Fruit fly (Drosophila melanogaster) whole organism, embryonic: ENCODE results near the gene atl.

Experiments
- Adf1 ChIP-seq: fragments of 200-800 bp; sonication (Bioruptor generic); IDR thresholded peaks from 2 replicates; pipeline ENCODE4 v1.3.6; 2022; ENCODE audit warnings: missing biosample characterization, missing genetic modification characterization
- Aef1 ChIP-seq: fragments of 200-800 bp; sonication (Bioruptor generic); IDR thresholded peaks from 3 replicates; pipeline ENCODE4 v1.3.6; 2022; ENCODE audit warnings: missing biosample characterization, missing genetic modification characterization
- Atf6 ChIP-seq: fragments of 200-800 bp; sonication (Bioruptor generic); IDR thresholded peaks from 2 replicates; pipeline ENCODE4 v1.3.6; 2022; ENCODE audit warnings: missing biosample characterization, missing genetic modification characterization
- B-H1 ChIP-seq: fragments of 200-800 bp; sonication (Bioruptor generic); IDR thresholded peaks from 3 replicates; pipeline ENCODE4 v1.3.6; 2022; ENCODE audit warnings: missing biosample characterization, missing genetic modification characterization
- B-H2 ChIP-seq: fragments of 200-800 bp; sonication (Bioruptor generic); optimal IDR thresholded peaks from 2 replicates; lab custom pipeline; 2018; ENCODE audit warnings: missing biosample characterization, mild to moderate bottlenecking, missing genetic modification characterization
- CG10366 ChIP-seq: fragments of 200-800 bp; sonication (Bioruptor generic); IDR thresholded peaks from 2 replicates; pipeline ENCODE4 v1.3.6; 2022; ENCODE audit warnings: missing biosample characterization, missing genetic modification characterization
- CG10565 ChIP-seq: fragments of 200-800 bp; sonication (Bioruptor generic); optimal IDR thresholded peaks from 3 replicates; lab custom pipeline; 2016; ENCODE audit warnings: missing biosample characterization, mild to moderate bottlenecking, missing genetic modification characterization
- CG11085 ChIP-seq: fragments of 200-800 bp; sonication (Bioruptor generic); IDR thresholded peaks from 2 replicates; pipeline ENCODE4 v1.3.6; 2022; ENCODE audit warnings: missing biosample characterization, missing genetic modification characterization
- CG12219 ChIP-seq: fragments of 200-800 bp; sonication (Bioruptor generic); optimal IDR thresholded peaks from 3 replicates; lab custom pipeline; 2018; ENCODE audit warnings: missing biosample characterization, mild to moderate bottlenecking, missing genetic modification characterization
- CG1602 ChIP-seq: fragments of 200-800 bp; sonication (Bioruptor generic); optimal IDR thresholded peaks from 3 replicates; lab custom pipeline; 2016; ENCODE audit warnings: missing biosample characterization, missing genetic modification characterization
- CG2116 ChIP-seq: fragments of 200-800 bp; sonication (Bioruptor generic); optimal IDR thresholded peaks from 3 replicates; lab custom pipeline; 2018; ENCODE audit warnings: missing biosample characterization, mild to moderate bottlenecking, missing genetic modification characterization
- CG2875 ChIP-seq: fragments of 200-800 bp; sonication (Bioruptor generic); optimal IDR thresholded peaks from 2 replicates; lab custom pipeline; 2017; ENCODE audit warnings: missing biosample characterization, mild to moderate bottlenecking, missing genetic modification characterization, missing genetic modification reagents
- CG30020 ChIP-seq: fragments of 200-800 bp; optimal IDR thresholded peaks from 2 replicates; lab custom pipeline; 2019; ENCODE audit warnings: missing biosample characterization, mild to moderate bottlenecking, missing genetic modification characterization, moderate library complexity
- CG34422 ChIP-seq: fragments of 200-800 bp; sonication (Bioruptor generic); IDR thresholded peaks from 3 replicates; pipeline ENCODE4 v1.3.6; 2022; ENCODE audit warnings: missing biosample characterization, missing genetic modification characterization
- CG4282 ChIP-seq: fragments of 200-800 bp; sonication (Bioruptor generic); optimal IDR thresholded peaks from 2 replicates; lab custom pipeline; 2016; ENCODE audit warnings: missing biosample characterization, missing genetic modification characterization
- CG4360 ChIP-seq: fragments of 200-800 bp; sonication (Bioruptor generic); IDR thresholded peaks from 2 replicates; pipeline ENCODE4 v1.3.6; 2022; ENCODE audit warnings: missing biosample characterization, missing genetic modification characterization
- CG4404 ChIP-seq: fragments of 200-800 bp; sonication (Bioruptor generic); IDR thresholded peaks from 2 replicates; pipeline ENCODE4 v1.3.6; 2022; ENCODE audit warnings: missing biosample characterization, missing genetic modification characterization
- CG6254 ChIP-seq: fragments of 200-800 bp; sonication (Bioruptor generic); optimal IDR thresholded peaks from 3 replicates; lab custom pipeline; 2017; ENCODE audit warnings: mild to moderate bottlenecking, missing biosample characterization, missing genetic modification reagents, missing genetic modification characterization
- CG7928 ChIP-seq: fragments of 200-800 bp; sonication (Bioruptor generic); optimal IDR thresholded peaks from 2 replicates; lab custom pipeline; 2017; ENCODE audit warnings: missing biosample characterization, mild to moderate bottlenecking, missing genetic modification characterization
- CG9797 ChIP-seq: fragments of 200-800 bp; sonication (Bioruptor generic); optimal IDR thresholded peaks from 3 replicates; lab custom pipeline; 2018; ENCODE audit warnings: missing biosample characterization, mild to moderate bottlenecking, missing genetic modification characterization
- CTCF ChIP-seq: fragments of 200-800 bp; sonication (Bioruptor generic); optimal IDR thresholded peaks from 2 replicates; lab custom pipeline; 2017; ENCODE audit warnings: missing biosample characterization, mild to moderate bottlenecking, missing genetic modification characterization, moderate library complexity
- Dek ChIP-seq: fragments of 200-800 bp; sonication (Bioruptor generic); optimal IDR thresholded peaks from 3 replicates; lab custom pipeline; 2019; ENCODE audit warnings: missing biosample characterization, mild to moderate bottlenecking, missing genetic modification characterization, moderate library complexity
- Dref ChIP-seq: fragments of 200-800 bp; sonication (Bioruptor generic); IDR thresholded peaks from 2 replicates; pipeline ENCODE4 v1.3.6; 2022; ENCODE audit warnings: missing biosample characterization, missing genetic modification characterization
- ERR ChIP-seq: fragments of 200-800 bp; sonication (Bioruptor generic); optimal IDR thresholded peaks from 2 replicates; lab custom pipeline; 2016; ENCODE audit warnings: missing biosample characterization, missing genetic modification characterization
- HLH4C ChIP-seq: fragments of 200-800 bp; sonication (Bioruptor generic); IDR thresholded peaks from 3 replicates; pipeline ENCODE4 v1.3.6; 2022; ENCODE audit warnings: missing biosample characterization, missing genetic modification characterization; ENCODE audit not compliant: partially characterized antibody
- Mad ChIP-seq: fragments of 200-800 bp; sonication (Bioruptor generic); optimal IDR thresholded peaks from 2 replicates; lab custom pipeline; 2016; ENCODE audit warnings: missing biosample characterization, missing genetic modification characterization
- Mes4 ChIP-seq: fragments of 200-800 bp; sonication (Bioruptor generic); optimal IDR thresholded peaks from 2 replicates; lab custom pipeline; 2016; ENCODE audit warnings: missing biosample characterization, missing genetic modification characterization
- Myb ChIP-seq: fragments of 200-800 bp; sonication (Bioruptor generic); optimal IDR thresholded peaks from 2 replicates; lab custom pipeline; 2016; ENCODE audit warnings: missing biosample characterization, missing genetic modification characterization
- Neu2 ChIP-seq: fragments of 200-800 bp; sonication (Bioruptor generic); optimal IDR thresholded peaks from 3 replicates; lab custom pipeline; 2016; ENCODE audit warnings: missing biosample characterization, missing genetic modification characterization, borderline replicate concordance
- Nf-YA ChIP-seq: fragments of 200-800 bp; sonication (Bioruptor generic); IDR thresholded peaks from 2 replicates; pipeline ENCODE4 v1.3.6; 2022; ENCODE audit warnings: missing biosample characterization, missing genetic modification characterization
- Pdp1 ChIP-seq, 2 experiments: fragments of 200-800 bp; sonication (Bioruptor generic); optimal IDR thresholded peaks; 3 replicates each; lab custom pipeline; 2016; ENCODE audit warnings: missing biosample characterization in 2 of 2, missing genetic modification characterization in 2 of 2, mild to moderate bottlenecking in 1 of 2, moderate library complexity in 1 of 2
- Ssrp ChIP-seq: fragments of 200-800 bp; sonication (Bioruptor generic); optimal IDR thresholded peaks from 2 replicates; lab custom pipeline; 2018; ENCODE audit warnings: missing biosample characterization, mild to moderate bottlenecking, missing genetic modification characterization, moderate library complexity
- az2 ChIP-seq: fragments of 200-800 bp; sonication (Bioruptor generic); optimal IDR thresholded peaks from 3 replicates; lab custom pipeline; 2016; ENCODE audit warnings: missing biosample characterization, missing genetic modification characterization
- bowl ChIP-seq: fragments of 200-800 bp; sonication (Bioruptor generic); IDR thresholded peaks from 2 replicates; pipeline ENCODE4 v1.3.6; 2022; ENCODE audit warnings: missing biosample characterization, missing genetic modification characterization
- crol ChIP-seq: fragments of 200-800 bp; sonication (Bioruptor generic); IDR thresholded peaks from 2 replicates; pipeline ENCODE4 v1.3.6; 2022; ENCODE audit warnings: missing biosample characterization, missing genetic modification characterization
- crp ChIP-seq, 2 experiments: fragments of 200-800 bp; sonication (Bioruptor generic); optimal IDR thresholded peaks; 2 replicates in 1 of 2; 3 replicates in 1 of 2; lab custom pipeline; 2017; ENCODE audit warnings: missing biosample characterization in 2 of 2, missing genetic modification characterization in 2 of 2, mild to moderate bottlenecking in 1 of 2, moderate library complexity in 1 of 2
- dati ChIP-seq: fragments of 200-800 bp; sonication (Bioruptor generic); IDR thresholded peaks from 2 replicates; pipeline ENCODE4 v1.3.6; 2022; ENCODE audit warnings: missing biosample characterization, missing genetic modification characterization
- esg ChIP-seq: fragments of 200-800 bp; sonication (Bioruptor generic); conservative IDR thresholded peaks from 2 replicates; pipeline ENCODE4 v1.3.6; 2022; ENCODE audit warnings: missing biosample characterization, missing genetic modification characterization
- gt ChIP-seq: fragments of 200-800 bp; sonication (Bioruptor generic); IDR thresholded peaks from 2 replicates; pipeline ENCODE4 v1.3.6; 2022; ENCODE audit warnings: missing biosample characterization, missing genetic modification characterization
- kah ChIP-seq: fragments of 200-800 bp; sonication (Bioruptor generic); optimal IDR thresholded peaks from 2 replicates; lab custom pipeline; 2018; ENCODE audit warnings: missing biosample characterization, mild to moderate bottlenecking, missing genetic modification characterization
- nerfin-1 ChIP-seq: fragments of 200-800 bp; sonication (Bioruptor generic); optimal IDR thresholded peaks from 3 replicates; lab custom pipeline; 2019; ENCODE audit warnings: missing biosample characterization, mild to moderate bottlenecking, missing genetic modification characterization, moderate library complexity
- pho ChIP-seq: fragments of 200-800 bp; sonication (Bioruptor generic); optimal IDR thresholded peaks from 2 replicates; lab custom pipeline; 2016; ENCODE audit warnings: missing biosample characterization, missing genetic modification characterization
- row ChIP-seq: fragments of 200-800 bp; sonication (Bioruptor generic); IDR thresholded peaks from 3 replicates; pipeline ENCODE4 v1.3.6; 2022; ENCODE audit warnings: missing biosample characterization, missing genetic modification characterization
- salm ChIP-seq: fragments of 200-800 bp; sonication (Bioruptor generic); optimal IDR thresholded peaks from 2 replicates; lab custom pipeline; 2018; ENCODE audit warnings: missing biosample characterization, mild to moderate bottlenecking, missing genetic modification characterization
- scrt ChIP-seq: fragments of 200-800 bp; sonication (Bioruptor generic); optimal IDR thresholded peaks from 2 replicates; lab custom pipeline; 2018; ENCODE audit warnings: missing biosample characterization, mild to moderate bottlenecking, missing genetic modification characterization, moderate library complexity
- sisA ChIP-seq: fragments of 200-800 bp; sonication (Bioruptor generic); IDR thresholded peaks from 2 replicates; pipeline ENCODE4 v1.3.6; 2022; ENCODE audit warnings: missing biosample characterization, missing genetic modification characterization
- slbo ChIP-seq: fragments of 200-800 bp; sonication (Bioruptor generic); IDR thresholded peaks from 2 replicates; pipeline ENCODE4 v1.3.6; 2022; ENCODE audit warnings: missing biosample characterization, missing genetic modification characterization
- stwl ChIP-seq: fragments of 200-800 bp; sonication (Bioruptor generic); optimal IDR thresholded peaks from 3 replicates; lab custom pipeline; 2018; ENCODE audit warnings: missing biosample characterization, mild to moderate bottlenecking, missing genetic modification characterization, moderate library complexity
- trem ChIP-seq: fragments of 200-800 bp; optimal IDR thresholded peaks from 3 replicates; lab custom pipeline; 2019; ENCODE audit warnings: missing biosample characterization, mild to moderate bottlenecking, missing genetic modification characterization, moderate library complexity
- unpg ChIP-seq: fragments of 200-800 bp; sonication (Bioruptor generic); optimal IDR thresholded peaks from 3 replicates; lab custom pipeline; 2018; ENCODE audit warnings: missing biosample characterization, mild to moderate bottlenecking, missing genetic modification characterization, moderate library complexity
- vfl ChIP-seq: fragments of 200-800 bp; sonication (Bioruptor generic); optimal IDR thresholded peaks from 2 replicates; lab custom pipeline; 2016; ENCODE audit warnings: missing biosample characterization, missing genetic modification characterization
- yki ChIP-seq: fragments of >200 bp; optimal IDR thresholded peaks from 3 replicates; lab custom pipeline; 2018

The atl gene

DNA sequence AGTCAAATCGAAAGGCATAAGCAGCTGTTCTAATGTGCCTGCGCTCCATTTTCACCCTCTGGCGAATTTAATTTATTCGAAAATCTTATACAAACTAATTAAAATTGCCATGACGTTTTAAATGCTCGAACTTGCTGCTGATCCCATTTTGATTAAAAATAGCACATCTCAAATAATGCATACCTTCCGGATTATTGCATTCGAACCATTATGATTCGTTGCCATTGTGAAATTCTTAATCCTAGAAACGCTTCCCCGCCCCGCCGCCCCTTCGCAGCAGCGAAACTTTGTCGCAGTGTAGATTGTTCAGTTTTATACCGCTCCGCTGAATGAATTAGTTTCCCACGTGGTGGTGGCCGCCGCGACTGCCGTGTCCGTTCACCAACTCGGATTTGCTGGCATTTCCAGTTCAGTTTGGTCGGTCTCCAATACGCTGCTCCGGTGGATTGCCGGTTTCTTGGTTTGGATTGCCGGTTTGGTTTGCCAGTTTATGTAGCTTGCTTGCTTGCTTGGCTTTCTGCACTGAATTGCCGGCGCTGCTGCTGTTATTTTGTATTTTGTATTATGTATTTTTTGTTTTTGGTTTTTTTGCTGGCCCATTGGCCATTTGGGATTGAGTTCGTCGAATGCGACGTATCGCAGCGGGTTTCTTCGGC, 26.8 kb upstream of the atl start (continued):
- TF ChIP-seq row (GFP tag; lab: Robert Waterston, UW) (peak; percentile 32; the same call in 2 of the 3 replicates), slbo (GFP tag; lab: Robert Waterston, UW) (no peak), HLH4C (no peak), Nf-YA (no peak), CG34422 (GFP tag; lab: Robert Waterston, UW) (peak; percentile 46; the same call in 1 of the 3 replicates), CG6254 (no peak), esg (GFP tag; lab: Robert Waterston, UW) (no peak; the same call in 1 of the 2 replicates), Adf1 (no peak), Mad (GFP tag; lab: Kevin White, UChicago) (no peak), Dek (no peak), nerfin-1 (no peak), pho (no peak), unpg (GFP tag; lab: Kevin White, UChicago) (no peak), CG12219 (GFP tag; lab: Kevin White, UChicago) (no peak), Pdp1 (GFP tag; optimal IDR thresholded peaks at IDR 0.05; lab: Kevin White, UChicago) (peak in 1 of 2 experiments; percentile 5), salm (tag; lab: Kevin White, UChicago) (no peak), CG10565 (GFP tag; lab: Kevin White, UChicago) (no peak), yki (lab: Kevin White, UChicago) (no peak), dati (no peak), crp (GFP tag; optimal IDR thresholded peaks at IDR 0.05; lab: Kevin White, UChicago) (no peak), ERR (no peak), trem (tag; lab: Kevin White, UChicago) (no peak), scrt (GFP tag; lab: Kevin White, UChicago) (no peak), vfl (no peak), B-H1 (GFP tag; lab: Robert Waterston, UW) (no peak), CG11085 (GFP tag; lab: Robert Waterston, UW) (no peak), sisA (GFP tag; lab: Robert Waterston, UW) (peak; percentile 8; the same call in 1 of the 2 replicates), CG4282 (GFP tag; lab: Kevin White, UChicago) (no peak), CG4360 (GFP tag; lab: Robert Waterston, UW) (no peak), CG7928 (GFP tag; lab: Kevin White, UChicago) (no peak), Ssrp (tag; lab: Kevin White, UChicago) (peak; percentile 33), CG4404 (GFP tag; lab: Robert Waterston, UW) (no peak), CG2875 (no peak), CG9797 (no peak), Dref (GFP tag; lab: Robert Waterston, UW) (no peak), az2 (GFP tag; lab: Kevin White, UChicago) (no peak), crol (GFP tag; lab: Robert Waterston, UW) (peak; percentile 38; the same call in 1 of the 2 replicates), CG2116 (GFP tag; lab: Kevin White, UChicago) (no peak), CG30020 (tag; lab: Kevin White, UChicago) (no peak), Neu2 (GFP tag; lab: Kevin White, UChicago) (no peak), CG10366 (GFP tag; lab: Robert Waterston, UW) (no peak), CTCF (GFP tag; lab: Kevin White, UChicago) (no peak), kah (no peak), gt (GFP tag; lab: Robert Waterston, UW) (no peak), Mes4 (GFP tag; lab: Kevin White, UChicago) (no peak), Atf6 (GFP tag; lab: Robert Waterston, UW) (no peak), bowl (GFP tag; lab: Robert Waterston, UW) (no peak), CG1602 (GFP tag; lab: Kevin White, UChicago) (no peak), stwl (tag; lab: Kevin White, UChicago) (no peak), Myb (GFP tag; lab: Kevin White, UChicago) (no peak), Aef1 (GFP tag; lab: Robert Waterston, UW) (no peak), B-H2 (no peak)
